Worm (Caenorhabditis elegans): ENCODE results near the gene ZK1290.1.

The ZK1290.1 gene

ce11 chrII:7607953-7608352, 46.4 kb downstream of the ZK1290.1 start, which contains the start of gene lips-17:
Gene lips-17, plus strand, starts transcription at chrII:7608253.
- TF ChIP-seq nhr-12 (tag; optimal IDR thresholded peaks at IDR 0.05) (no peak), nhr-28 (tag; optimal IDR thresholded peaks at IDR 0.05) (no peak), skn-1 (tag; optimal IDR thresholded peaks at IDR 0.05) (no peak), tbx-2 (tag; optimal IDR thresholded peaks at IDR 0.05) (no peak), ceh-9 (tag; optimal IDR thresholded peaks at IDR 0.05) (no peak), fkh-2 (tag; optimal IDR thresholded peaks at IDR 0.05) (no peak), nhr-43 (tag; optimal IDR thresholded peaks at IDR 0.05; ENCODE audit: poor library complexity, severe bottlenecking) (no peak), pha-4 (tag; optimal IDR thresholded peaks at IDR 0.05) (no peak), unc-62 (GFP tag; optimal IDR thresholded peaks at IDR 0.05) (no peak), ceh-28 (tag; optimal IDR thresholded peaks at IDR 0.05) (no peak), lin-15B (tag; optimal IDR thresholded peaks at IDR 0.05) (no peak), lin-39 (tag; optimal IDR thresholded peaks at IDR 0.05) (no peak), mdl-1 (tag; optimal IDR thresholded peaks at IDR 0.05) (no peak), jun-1 (tag; optimal IDR thresholded peaks at IDR 0.05) (no peak), R02D3.7 (tag; optimal IDR thresholded peaks at IDR 0.05) (no peak), ztf-11 (tag; optimal IDR thresholded peaks at IDR 0.05) (no peak), egl-27 (tag; optimal IDR thresholded peaks at IDR 0.05) (no peak), elt-3 (tag; optimal IDR thresholded peaks at IDR 0.05) (no peak)

Measured in whole organism, L3 larva.